Worm (Caenorhabditis elegans): Measurements from ENCODE around the gene C03B1.14.

The C03B1.14 gene

DNA sequence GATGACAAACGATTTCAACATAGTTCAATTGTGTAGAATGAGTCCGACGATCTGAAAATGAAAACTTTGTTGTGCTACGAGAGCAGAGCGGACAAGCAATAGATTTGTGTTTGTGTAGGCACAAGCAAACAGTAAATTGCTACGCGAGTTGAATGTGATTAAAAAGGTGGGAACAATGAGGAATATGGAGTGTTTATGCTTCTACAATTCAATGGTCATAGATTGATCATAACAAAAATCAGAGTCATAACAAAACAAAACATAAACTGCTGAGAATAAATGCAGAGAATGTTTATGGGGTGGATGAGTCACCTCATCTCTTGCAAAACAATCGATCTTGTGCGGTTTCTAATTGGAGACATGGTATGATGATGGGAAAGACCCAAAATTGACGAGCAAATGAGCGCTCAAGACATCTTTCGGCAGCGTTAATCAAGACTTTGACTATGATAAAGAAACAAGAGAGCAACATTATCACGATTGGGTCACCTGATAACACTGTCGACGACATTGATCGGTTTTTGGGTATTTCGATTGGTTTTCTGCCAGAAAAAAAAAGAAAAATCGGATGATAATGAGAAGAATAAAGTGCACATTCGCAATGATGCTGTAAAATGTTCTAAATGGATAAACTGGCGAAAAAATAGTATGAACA is 17.2 kb upstream of the C03B1.14 start, which contains the start of gene lmp-1:
lmp-1 (minus strand) TSS at position 51 of the 655 bp plus-strand sequence.
- TF ChIP-seq nhr-80 (tag; optimal IDR thresholded peaks at IDR 0.05) (peak; percentile 27), madf-8 (GFP tag; conservative IDR thresholded peaks at IDR 0.05) (no peak), attf-6 (GFP tag; IDR thresholded peaks at IDR 0.05) (no peak), ama-1 (optimal IDR thresholded peaks at IDR 0.05) (peak; percentile 74), ama-1 (GFP tag; optimal IDR thresholded peaks at IDR 0.05) (no peak), egrh-3 (GFP tag; IDR thresholded peaks at IDR 0.05) (no peak)

DNA sequence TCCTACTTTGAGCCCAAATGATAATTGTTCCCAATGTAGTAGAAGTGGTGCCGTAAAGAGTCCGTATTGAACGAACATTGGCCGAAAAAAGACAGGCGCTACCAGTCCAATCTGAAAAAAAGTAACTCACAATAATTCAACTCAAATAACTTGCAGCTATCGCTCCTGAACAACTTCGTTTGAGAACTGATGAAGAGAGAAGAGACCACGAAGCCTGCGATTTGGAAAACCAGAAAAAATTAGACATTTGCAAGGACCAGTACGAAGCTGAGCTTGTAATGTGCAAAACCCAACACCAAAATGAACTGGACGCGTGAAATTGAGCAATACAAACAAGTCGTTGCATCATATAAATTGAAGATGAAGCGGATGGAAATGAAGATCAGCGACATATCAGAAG is 13.9 kb upstream of the C03B1.14 start, which contains the start of gene C03B1.1:
C03B1.1 (plus strand) TSS at position 301 of the 400 bp plus-strand sequence.
- no peak for TF ChIP-seq attf-6 (GFP tag; IDR thresholded peaks at IDR 0.05)
- TF ChIP-seq rec-8 (tag; optimal IDR thresholded peaks at IDR 0.05), result no peak
- no peak for TF ChIP-seq ztf-22 (GFP tag; optimal IDR thresholded peaks at IDR 0.05)
- no peak for TF ChIP-seq lsl-1 (GFP tag; optimal IDR thresholded peaks at IDR 0.05)
- no peak for TF ChIP-seq D2030.7 (GFP tag; IDR thresholded peaks at IDR 0.05)

DNA sequence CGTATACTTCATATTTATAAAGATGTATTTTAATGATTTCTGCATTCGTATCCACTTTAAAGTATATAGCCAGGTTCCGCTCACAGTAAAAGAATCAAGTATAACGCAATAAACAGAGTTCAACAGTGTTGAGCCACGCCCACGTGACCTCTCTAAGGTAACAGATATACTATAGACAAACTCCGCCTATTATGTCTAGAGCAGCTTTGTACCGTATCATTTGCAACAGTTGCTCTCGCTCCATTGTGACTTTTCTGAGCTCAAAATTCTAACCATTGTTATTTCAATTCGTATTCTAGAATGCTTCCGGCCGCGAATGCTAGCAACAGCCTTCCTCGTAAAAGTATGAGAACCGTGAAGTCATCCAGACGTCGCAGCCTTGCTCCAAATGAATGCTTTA is 12.8 kb upstream of the C03B1.14 start, which contains the start of gene C03B1.17:
C03B1.17 (plus strand) TSS at position 301 of the 400 bp plus-strand sequence.
- TF ChIP-seq nfyb-1 (GFP tag; IDR thresholded peaks at IDR 0.05) (no peak), zfh-2 (GFP tag; conservative IDR thresholded peaks at IDR 0.05) (no peak), ccch-3 (GFP tag; optimal IDR thresholded peaks at IDR 0.05) (no peak)

DNA sequence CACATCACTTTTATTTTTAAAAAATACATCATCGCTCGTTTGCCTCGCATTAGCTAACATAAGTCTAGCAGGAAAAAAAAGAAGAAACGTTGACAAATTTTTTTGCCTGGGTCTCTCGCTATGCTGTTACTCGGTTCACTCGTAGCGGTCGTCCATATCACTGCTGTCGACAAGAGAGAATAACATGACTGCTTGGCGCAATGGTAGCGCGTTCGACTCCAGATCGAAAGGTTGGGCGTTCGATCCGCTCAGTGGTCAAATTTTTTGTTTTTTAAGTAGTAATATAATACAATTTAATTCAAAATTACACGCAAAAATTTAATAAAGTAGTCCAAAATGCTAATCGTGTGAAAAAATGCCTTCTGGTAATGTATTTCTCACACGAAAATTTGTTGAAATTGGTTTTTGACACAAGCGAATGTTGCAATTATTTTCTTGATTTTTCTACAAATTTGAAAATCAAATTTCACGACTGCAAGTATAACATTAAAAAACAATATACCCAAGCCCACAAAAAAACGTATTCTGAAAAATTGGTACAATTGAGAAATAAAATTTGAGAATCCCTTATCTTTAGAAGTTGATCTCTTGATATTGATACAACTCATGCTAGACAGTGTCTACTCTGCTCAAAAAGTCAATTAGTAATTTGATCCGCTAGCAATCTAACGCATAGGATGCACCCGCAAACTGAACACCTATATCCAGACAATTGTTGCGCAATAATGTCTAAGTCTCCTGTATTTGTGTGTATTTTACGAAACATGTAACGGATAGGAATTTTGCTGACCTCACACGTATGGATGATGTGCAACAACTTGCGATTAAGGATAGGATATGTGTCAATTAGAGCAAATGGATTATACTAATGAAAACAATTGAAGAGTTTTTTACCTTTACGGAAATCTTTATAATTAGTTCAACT is 10.9 kb upstream of the C03B1.14 start:
- TF ChIP-seq K12H6.12 (tag; optimal IDR thresholded peaks at IDR 0.05), result peak; percentile 47
- TF ChIP-seq lag-1 (GFP tag; IDR thresholded peaks at IDR 0.05), result no peak
- TF ChIP-seq die-1 (tag; optimal IDR thresholded peaks at IDR 0.05), result peak; percentile 80
- no peak for TF ChIP-seq ceh-91 (GFP tag; IDR thresholded peaks at IDR 0.05)
- peak; percentile 58 for TF ChIP-seq nhr-179 (tag; optimal IDR thresholded peaks at IDR 0.05)
- peak; percentile 13 for TF ChIP-seq lsy-27 (tag; optimal IDR thresholded peaks at IDR 0.05; ENCODE audit: borderline replicate concordance, insufficient read depth)
- TF ChIP-seq ceh-27 (GFP tag; optimal IDR thresholded peaks at IDR 0.05), result peak; percentile 47
- TF ChIP-seq madf-10 (tag; optimal IDR thresholded peaks at IDR 0.05), result peak; percentile 71
- 0 out of 2 replicates have a peak, but pooled peaks have one; percentile 27 for TF ChIP-seq ekl-4 (GFP tag; IDR thresholded peaks at IDR 0.05)
- peak; percentile 89; the same call in 1 of the 2 replicates for TF ChIP-seq lin-26 (GFP tag; IDR thresholded peaks at IDR 0.05)
- TF ChIP-seq gei-17 (GFP tag; optimal IDR thresholded peaks at IDR 0.05), result peak; percentile 28
- no peak for TF ChIP-seq attf-3 (GFP tag; conservative IDR thresholded peaks at IDR 0.05)
- peak; percentile 61 for TF ChIP-seq T07F8.4 (tag; optimal IDR thresholded peaks at IDR 0.05)
- peak; percentile 53; the same call in 1 of the 2 replicates for TF ChIP-seq let-526 (GFP tag; IDR thresholded peaks at IDR 0.05)
- TF ChIP-seq F23B12.7 (tag; optimal IDR thresholded peaks at IDR 0.05; ENCODE audit: insufficient read depth), result peak; percentile 85
- no peak for TF ChIP-seq ama-1 (optimal IDR thresholded peaks at IDR 0.05)
- peak in 1 of 2 experiments; percentile 78 for TF ChIP-seq ama-1 (GFP tag; optimal IDR thresholded peaks at IDR 0.05)
- TF ChIP-seq hlh-26 (GFP tag; conservative IDR thresholded peaks at IDR 0.05), result no peak
- peak; percentile 26 for TF ChIP-seq F10E7.11 (tag; optimal IDR thresholded peaks at IDR 0.05)
- TF ChIP-seq K11D2.4 (GFP tag; IDR thresholded peaks at IDR 0.05), result 0 out of 2 replicates have a peak, but pooled peaks have one; percentile 26
- TF ChIP-seq ztf-26 (tag; optimal IDR thresholded peaks at IDR 0.05), result peak; percentile 57
- peak; percentile 42 for TF ChIP-seq attf-5 (GFP tag; optimal IDR thresholded peaks at IDR 0.05)
- no peak for TF ChIP-seq chd-7 (tag; optimal IDR thresholded peaks at IDR 0.05)
- no peak for TF ChIP-seq lin-54 (GFP tag; optimal IDR thresholded peaks at IDR 0.05)
- no peak for TF ChIP-seq ztf-6 (GFP tag; IDR thresholded peaks at IDR 0.05)
- no peak for TF ChIP-seq F37B4.10 (GFP tag; IDR thresholded peaks at IDR 0.05)
- TF ChIP-seq Y67H2A.10 (GFP tag; conservative IDR thresholded peaks at IDR 0.05), result no peak
- TF ChIP-seq xnd-1 (tag; optimal IDR thresholded peaks at IDR 0.05), result no peak
- TF ChIP-seq sdz-38 (tag; optimal IDR thresholded peaks at IDR 0.05), result no peak
